Fruit fly (Drosophila melanogaster): ENCODE data around the gene CG3345.

Gene CG3345

dm6 chr2L:267441-268089 is 1.3 kb upstream of the CG3345 start, which contains the start of gene CG17075 (continued):
- TF ChIP-seq klu (GFP tag; IDR thresholded peaks at IDR 0.05) = peak; percentile 92
- peak; percentile 42 for TF ChIP-seq CG7271 (tag; optimal IDR thresholded peaks at IDR 0.05)
- TF ChIP-seq Nf-YB (GFP tag; optimal IDR thresholded peaks at IDR 0.05) = peak; percentile 72
- peak; percentile 63 for TF ChIP-seq CG30020 (tag; optimal IDR thresholded peaks at IDR 0.05)
- TF ChIP-seq yki (optimal IDR thresholded peaks at IDR 0.05) = no peak
- TF ChIP-seq CG14710 (tag; optimal IDR thresholded peaks at IDR 0.05) = peak; percentile 79
- TF ChIP-seq Taf1 (GFP tag; IDR thresholded peaks at IDR 0.05) = peak; percentile 86
- TF ChIP-seq CG14860 (GFP tag; IDR thresholded peaks at IDR 0.05; ENCODE audit: partially characterized antibody) = no peak
- peak; percentile 93 for TF ChIP-seq CG14050 (GFP tag; IDR thresholded peaks at IDR 0.05)
- peak; percentile 62 for TF ChIP-seq maf-S (GFP tag; optimal IDR thresholded peaks at IDR 0.05)
- TF ChIP-seq CG18599 (GFP tag; optimal IDR thresholded peaks at IDR 0.05) = peak; percentile 99
- peak; percentile 86 for TF ChIP-seq cas (GFP tag; IDR thresholded peaks at IDR 0.05)
- TF ChIP-seq CG9817 (tag; optimal IDR thresholded peaks at IDR 0.05) = peak; percentile 93
- TF ChIP-seq CG34422 (GFP tag; IDR thresholded peaks at IDR 0.05) = peak; percentile 95
- TF ChIP-seq CG15479 (GFP tag; optimal IDR thresholded peaks at IDR 0.05) = no peak
- peak; percentile 93 for TF ChIP-seq ken (GFP tag; IDR thresholded peaks at IDR 0.05)
- peak; percentile 84 for TF ChIP-seq sd (tag; optimal IDR thresholded peaks at IDR 0.05)
- TF ChIP-seq onecut (GFP tag; IDR thresholded peaks at IDR 0.05) = peak; percentile 86
- peak; percentile 94 for TF ChIP-seq ttk (GFP tag; IDR thresholded peaks at IDR 0.05)
- peak; percentile 83 for TF ChIP-seq ro (GFP tag; IDR thresholded peaks at IDR 0.05)
- TF ChIP-seq D19A (tag; optimal IDR thresholded peaks at IDR 0.05) = peak; percentile 89
- TF ChIP-seq dmrt11E (tag; optimal IDR thresholded peaks at IDR 0.05) = peak; percentile 35
- TF ChIP-seq Hr51 (GFP tag; optimal IDR thresholded peaks at IDR 0.05) = peak; percentile 75 to 96
- 0 out of 2 replicates have a peak, but pooled peaks have one; percentile 24 for TF ChIP-seq crol (GFP tag; IDR thresholded peaks at IDR 0.05)
- peak; percentile 91 for TF ChIP-seq al (GFP tag; IDR thresholded peaks at IDR 0.05)
- TF ChIP-seq ssp (GFP tag; IDR thresholded peaks at IDR 0.05) = peak; percentile 85
- TF ChIP-seq chm (GFP tag; IDR thresholded peaks at IDR 0.05) = peak; percentile 73; the same call in 1 of the 2 replicates
- peak; percentile 48 for TF ChIP-seq CG8089 (GFP tag; optimal IDR thresholded peaks at IDR 0.05)
- TF ChIP-seq CG12155 (GFP tag; optimal IDR thresholded peaks at IDR 0.05) = peak; percentile 90
- peak; percentile 94 for TF ChIP-seq cwo (GFP tag; optimal IDR thresholded peaks at IDR 0.05)
- peak; percentile 92 for TF ChIP-seq CG1233 (GFP tag; optimal IDR thresholded peaks at IDR 0.05)
- peak; percentile 95 for TF ChIP-seq CG13424 (tag; optimal IDR thresholded peaks at IDR 0.05)
- peak; percentile 96 for TF ChIP-seq caup (GFP tag; optimal IDR thresholded peaks at IDR 0.05; ENCODE audit: severe bottlenecking)
- no peak for TF ChIP-seq mld (GFP tag; IDR thresholded peaks at IDR 0.05; ENCODE audit: partially characterized antibody)
- peak; percentile 98 for TF ChIP-seq lab (GFP tag; optimal IDR thresholded peaks at IDR 0.05)
- TF ChIP-seq stwl (tag; optimal IDR thresholded peaks at IDR 0.05) = no peak
- TF ChIP-seq Neu2 (GFP tag; optimal IDR thresholded peaks at IDR 0.05; ENCODE audit: borderline replicate concordance) = no peak
- peak; percentile 96 for TF ChIP-seq ranshi (GFP tag; IDR thresholded peaks at IDR 0.05)
- peak; percentile 96 for TF ChIP-seq ATbp (GFP tag; optimal IDR thresholded peaks at IDR 0.05)
- TF ChIP-seq CG12942 (GFP tag; optimal IDR thresholded peaks at IDR 0.05) = peak; percentile 92
- peak; percentile 96 for TF ChIP-seq CG12391 (tag; optimal IDR thresholded peaks at IDR 0.05)
- TF ChIP-seq tx (GFP tag; optimal IDR thresholded peaks at IDR 0.05) = peak; percentile 78
- peak; percentile 65; the same call in 1 of the 2 replicates for TF ChIP-seq gt (GFP tag; IDR thresholded peaks at IDR 0.05)
- peak; percentile 83 for TF ChIP-seq salm (tag; optimal IDR thresholded peaks at IDR 0.05)
- peak; percentile 51 for TF ChIP-seq fu2 (GFP tag; optimal IDR thresholded peaks at IDR 0.05)
- TF ChIP-seq CG14441 (GFP tag; IDR thresholded peaks at IDR 0.05) = peak; percentile 95
- peak; percentile 80 for TF ChIP-seq peb (GFP tag; IDR thresholded peaks at IDR 0.05)
- TF ChIP-seq CG31365 (tag; optimal IDR thresholded peaks at IDR 0.05) = peak; percentile 69
- TF ChIP-seq CG15696 (tag; optimal IDR thresholded peaks at IDR 0.05) = peak; percentile 55
